Worm (Caenorhabditis elegans) whole organism, L4 larva: ENCODE data around the gene ttr-46.

Experiments used
- F26F4.8 ChIP-seq: fragments of 200-800 bp; sonication (Bioruptor generic); conservative IDR thresholded peaks from 2 replicates; pipeline ENCODE4 v1.3.6; 2022; ENCODE audit warnings: missing genetic modification characterization, missing compliant biosample characterization
- F49E8.2 ChIP-seq: sonication (generic microtip); optimal IDR thresholded peaks from 2 replicates; lab custom pipeline; 2016; ENCODE audit warnings: missing compliant biosample characterization, mild to moderate bottlenecking, missing genetic modification characterization, borderline replicate concordance
- R02D3.7 ChIP-seq: fragments of 150-350 bp; sonication (generic microtip); optimal IDR thresholded peaks from 3 replicates; lab custom pipeline; 2014; ENCODE audit warnings: missing biosample characterization, missing genetic modification characterization
- T26A8.4 ChIP-seq: fragments of 200-800 bp; sonication (Bioruptor generic); IDR thresholded peaks from 2 replicates; pipeline ENCODE4 v1.3.6; 2022; ENCODE audit warnings: missing genetic modification characterization, missing compliant biosample characterization
- Y5F2A.4 ChIP-seq: fragments of 200-800 bp; sonication (Bioruptor generic); optimal IDR thresholded peaks from 2 replicates; lab custom pipeline; 2018; ENCODE audit warnings: mild to moderate bottlenecking, missing genetic modification characterization, missing compliant biosample characterization
- Y75B8A.6 ChIP-seq: fragments of 200-800 bp; sonication (Bioruptor generic); IDR thresholded peaks from 2 replicates; pipeline ENCODE4 v1.3.6; 2022; ENCODE audit warnings: missing genetic modification reagents, missing genetic modification characterization, missing compliant biosample characterization
- ZK337.2 ChIP-seq: fragments of 200-800 bp; sonication (Bioruptor generic); IDR thresholded peaks from 2 replicates; pipeline ENCODE4 v1.3.6; 2022; ENCODE audit warnings: missing genetic modification reagents, missing genetic modification characterization, missing compliant biosample characterization
- aha-1 ChIP-seq: fragments of 150-350 bp; peaks from one replicate; lab custom pipeline; 2014; ENCODE audit warnings: missing biosample characterization, missing genetic modification characterization
- ama-1 ChIP-seq: fragments of 150-350 bp; optimal IDR thresholded peaks from 2 replicates; lab custom pipeline; 2014; ENCODE audit warnings: inconsistent platforms, mixed read lengths
- arid-1 ChIP-seq: fragments of 200-800 bp; sonication (Bioruptor generic); conservative IDR thresholded peaks from 2 replicates; pipeline ENCODE4 v1.3.6; 2022; ENCODE audit warnings: missing genetic modification reagents, missing genetic modification characterization, missing compliant biosample characterization
- attf-4 ChIP-seq: sonication (generic microtip); optimal IDR thresholded peaks from 3 replicates; lab custom pipeline; 2017; ENCODE audit warnings: missing biosample characterization, missing genetic modification characterization
- ceh-20 ChIP-seq: fragments of 200-800 bp; sonication (Bioruptor generic); IDR thresholded peaks from 2 replicates; pipeline ENCODE4 v1.3.6; 2022; ENCODE audit warnings: missing genetic modification reagents, missing genetic modification characterization, missing compliant biosample characterization
- ceh-28 ChIP-seq: fragments of 150-350 bp; optimal IDR thresholded peaks from 2 replicates; lab custom pipeline; 2014; ENCODE audit warnings: missing biosample characterization, missing genetic modification reagents, missing genetic modification characterization
- ceh-62 ChIP-seq: sonication (generic microtip); optimal IDR thresholded peaks from 2 replicates; lab custom pipeline; 2017; ENCODE audit warnings: missing biosample characterization, missing genetic modification characterization
- ctbp-1 ChIP-seq: fragments of 200-800 bp; sonication (Bioruptor generic); IDR thresholded peaks from 2 replicates; pipeline ENCODE4 v1.3.6; 2022; ENCODE audit warnings: missing genetic modification reagents, missing genetic modification characterization, missing compliant biosample characterization
- daf-8 ChIP-seq: fragments of 200-800 bp; sonication (Bioruptor generic); IDR thresholded peaks from 2 replicates; pipeline ENCODE4 v1.3.6; 2022; ENCODE audit warnings: missing genetic modification characterization, missing compliant biosample characterization
- dmd-8 ChIP-seq: fragments of 200-800 bp; sonication (Bioruptor generic); IDR thresholded peaks from 2 replicates; pipeline ENCODE4 v1.3.6; 2022; ENCODE audit warnings: missing genetic modification characterization, missing compliant biosample characterization
- fkh-10 ChIP-seq: fragments of 150-350 bp; optimal IDR thresholded peaks from 2 replicates; lab custom pipeline; 2014; ENCODE audit warnings: missing biosample characterization, missing genetic modification reagents, missing genetic modification characterization
- fos-1 ChIP-seq: fragments of 150-350 bp; optimal IDR thresholded peaks from 2 replicates; lab custom pipeline; 2014; ENCODE audit warnings: missing biosample characterization, missing genetic modification characterization
- gei-8 ChIP-seq: fragments of 200-800 bp; sonication (Bioruptor generic); optimal IDR thresholded peaks from 2 replicates; lab custom pipeline; 2018; ENCODE audit warnings: mild to moderate bottlenecking, missing genetic modification characterization, missing compliant biosample characterization
- lim-7 ChIP-seq: fragments of 200-800 bp; sonication (Bioruptor generic); IDR thresholded peaks from 2 replicates; pipeline ENCODE4 v1.3.6; 2022; ENCODE audit warnings: missing genetic modification characterization, missing compliant biosample characterization
- lin-13 ChIP-seq: fragments of 150-350 bp; optimal IDR thresholded peaks from 2 replicates; lab custom pipeline; 2014; ENCODE audit warnings: missing biosample characterization, missing genetic modification reagents, missing genetic modification characterization
- lin-15B ChIP-seq: fragments of 150-350 bp; sonication (generic microtip); optimal IDR thresholded peaks from 3 replicates; lab custom pipeline; 2014; ENCODE audit warnings: missing biosample characterization, missing genetic modification characterization
- lin-29 ChIP-seq: fragments of 200-800 bp; sonication (Bioruptor generic); IDR thresholded peaks from 2 replicates; pipeline ENCODE4 v1.3.6; 2022; ENCODE audit warnings: missing genetic modification reagents, missing genetic modification characterization, missing compliant biosample characterization
- lir-3 ChIP-seq: sonication (generic microtip); optimal IDR thresholded peaks from 2 replicates; lab custom pipeline; 2016; ENCODE audit warnings: mild to moderate bottlenecking, missing genetic modification characterization, missing compliant biosample characterization
- lsy-2 ChIP-seq, 2 experiments: fragments of 150-350 bp in 1 of 2; sonication (generic microtip) in 1 of 2; optimal IDR thresholded peaks; 2 replicates each; lab custom pipeline; 2014 to 2017; ENCODE audit warnings: missing biosample characterization in 2 of 2, missing genetic modification characterization in 2 of 2
- madf-5 ChIP-seq, 2 experiments: fragments of 200-800 bp; sonication (Bioruptor generic); IDR thresholded peaks; 2 replicates each; pipeline ENCODE4 v1.3.6; 2022; ENCODE audit warnings: missing compliant biosample characterization in 2 of 2, missing genetic modification characterization in 2 of 2
- madf-9 ChIP-seq: fragments of 200-800 bp; sonication (Bioruptor generic); conservative IDR thresholded peaks from 2 replicates; pipeline ENCODE4 v1.3.6; 2022; ENCODE audit warnings: missing genetic modification reagents, missing genetic modification characterization, missing compliant biosample characterization
- mdl-1 ChIP-seq, 2 experiments: fragments of 150-350 bp in 1 of 2; sonication (generic microtip) in 1 of 2; optimal IDR thresholded peaks; 2 replicates each; lab custom pipeline; 2014 to 2017; ENCODE audit warnings: missing biosample characterization in 2 of 2, missing genetic modification characterization in 2 of 2
- mdt-29 ChIP-seq: fragments of 200-800 bp; sonication (Bioruptor generic); IDR thresholded peaks from 2 replicates; pipeline ENCODE4 v1.3.6; 2022; ENCODE audit warnings: missing genetic modification reagents, missing genetic modification characterization, missing compliant biosample characterization
- mxl-3 ChIP-seq: fragments of 200-800 bp; sonication (Bioruptor generic); optimal IDR thresholded peaks from 2 replicates; lab custom pipeline; 2018; ENCODE audit warnings: mild to moderate bottlenecking, missing genetic modification characterization, missing compliant biosample characterization
- nhr-102 ChIP-seq: sonication (generic microtip); optimal IDR thresholded peaks from 2 replicates; lab custom pipeline; 2016; ENCODE audit warnings: mild to moderate bottlenecking, missing genetic modification characterization, moderate library complexity, missing compliant biosample characterization
- nhr-111 ChIP-seq: fragments of 200-800 bp; sonication (Bioruptor generic); optimal IDR thresholded peaks from 2 replicates; lab custom pipeline; 2018; ENCODE audit warnings: mild to moderate bottlenecking, missing genetic modification characterization, missing compliant biosample characterization
- nhr-237 ChIP-seq: sonication (generic microtip); optimal IDR thresholded peaks from 2 replicates; lab custom pipeline; 2017; ENCODE audit warnings: missing biosample characterization, missing genetic modification characterization
- nhr-41 ChIP-seq: fragments of 200-800 bp; sonication (Bioruptor generic); IDR thresholded peaks from 2 replicates; pipeline ENCODE4 v1.3.6; 2022; ENCODE audit warnings: missing genetic modification reagents, missing genetic modification characterization, missing compliant biosample characterization
- nhr-42 ChIP-seq: fragments of 200-800 bp; sonication (Bioruptor generic); IDR thresholded peaks from 2 replicates; pipeline ENCODE4 v1.3.6; 2022; ENCODE audit warnings: missing genetic modification characterization, missing compliant biosample characterization
- nhr-48 ChIP-seq: sonication (generic microtip); optimal IDR thresholded peaks from 2 replicates; lab custom pipeline; 2016; ENCODE audit warnings: mild to moderate bottlenecking, missing genetic modification characterization, missing compliant biosample characterization
- nhr-6 ChIP-seq: fragments of 150-350 bp; optimal IDR thresholded peaks from 2 replicates; lab custom pipeline; 2014; ENCODE audit warnings: missing biosample characterization, missing genetic modification characterization
- nhr-76 ChIP-seq: fragments of 150-350 bp; optimal IDR thresholded peaks from 2 replicates; lab custom pipeline; 2014; ENCODE audit warnings: missing biosample characterization, missing genetic modification characterization
- pha-4 ChIP-seq, 2 experiments: fragments of 150-350 bp in 1 of 2; fragments of 200-800 bp in 1 of 2; sonication (Bioruptor generic) in 1 of 2; IDR thresholded peaks in 1 of 2; optimal IDR thresholded peaks in 1 of 2; 2 replicates each; pipeline versions ENCODE4 v1.3.6 to Lab custom; 2014 to 2022; ENCODE audit warnings: missing genetic modification characterization in 2 of 2, missing genetic modification reagents in 2 of 2, missing biosample characterization in 1 of 2, missing compliant biosample characterization in 1 of 2
- php-3 ChIP-seq: fragments of 200-800 bp; sonication (Bioruptor generic); IDR thresholded peaks from 2 replicates; pipeline ENCODE4 v1.3.6; 2022; ENCODE audit warnings: missing genetic modification reagents, missing genetic modification characterization, missing compliant biosample characterization
- pqm-1 ChIP-seq: sonication (generic microtip); optimal IDR thresholded peaks from 2 replicates; lab custom pipeline; 2017; ENCODE audit warnings: missing biosample characterization, missing genetic modification characterization
- rbr-2 ChIP-seq: sonication (generic microtip); optimal IDR thresholded peaks from 2 replicates; lab custom pipeline; 2016; ENCODE audit warnings: missing genotype, missing genetic modification characterization, missing compliant biosample characterization
- set-16 ChIP-seq: fragments of 200-800 bp; sonication (Bioruptor generic); IDR thresholded peaks from 2 replicates; pipeline ENCODE4 v1.3.6; 2022; ENCODE audit warnings: missing genetic modification reagents, missing genetic modification characterization, missing compliant biosample characterization
- snpc-1.2 ChIP-seq: fragments of 200-800 bp; sonication (Bioruptor generic); IDR thresholded peaks from 2 replicates; pipeline ENCODE4 v1.3.6; 2022; ENCODE audit warnings: missing genetic modification reagents, missing genetic modification characterization, missing compliant biosample characterization
- snpc-4 ChIP-seq: fragments of 150-350 bp; optimal IDR thresholded peaks from 2 replicates; lab custom pipeline; 2014; ENCODE audit warnings: missing biosample characterization, missing genetic modification characterization
- spr-3 ChIP-seq: fragments of 200-800 bp; sonication (Bioruptor generic); optimal IDR thresholded peaks from 2 replicates; lab custom pipeline; 2018; ENCODE audit warnings: mild to moderate bottlenecking, missing genetic modification characterization, missing compliant biosample characterization
- tag-97 ChIP-seq: fragments of 200-800 bp; sonication (Bioruptor generic); IDR thresholded peaks from 2 replicates; pipeline ENCODE4 v1.3.6; 2022; ENCODE audit warnings: missing genetic modification characterization, missing compliant biosample characterization
- tra-1 ChIP-seq: fragments of 200-800 bp; sonication (Bioruptor generic); IDR thresholded peaks from 2 replicates; pipeline ENCODE4 v1.3.6; 2022; ENCODE audit warnings: missing genetic modification reagents, missing genetic modification characterization, missing compliant biosample characterization
- vab-7 ChIP-seq: fragments of 200-800 bp; sonication (Bioruptor generic); IDR thresholded peaks from 2 replicates; pipeline ENCODE4 v1.3.6; 2022; ENCODE audit warnings: missing genetic modification reagents, missing genetic modification characterization, missing compliant biosample characterization
- zfp-2 ChIP-seq: sonication (generic microtip); optimal IDR thresholded peaks from 2 replicates; lab custom pipeline; 2016; ENCODE audit warnings: mild to moderate bottlenecking, missing genetic modification characterization, missing compliant biosample characterization
- ztf-11 ChIP-seq: fragments of 150-350 bp; optimal IDR thresholded peaks from 2 replicates; lab custom pipeline; 2014; ENCODE audit warnings: missing biosample characterization, missing genetic modification characterization

ttr-46 gene

ce11 chrV:9970119-9970518 lies 19.1 kb downstream of the ttr-46 start:
- TF ChIP-seq tag-97 (GFP tag; lab: Robert Waterston, UW) = 0 out of 2 replicates have a peak, but pooled peaks have one; percentile 41
- peak; percentile 83 for TF ChIP-seq madf-9 (GFP tag; lab: Robert Waterston, UW)
- no peak for TF ChIP-seq attf-4 (tag; lab: Kevin White, UChicago)
- TF ChIP-seq nhr-6 (tag; lab: Kevin White, UChicago) = peak; percentile 17
- TF ChIP-seq nhr-76 = no peak
- TF ChIP-seq arid-1 (GFP tag; lab: Robert Waterston, UW) = peak; percentile 92
- peak in 1 of 2 experiments; percentile 58 for TF ChIP-seq lsy-2 (tag; optimal IDR thresholded peaks at IDR 0.05; lab: Kevin White, UChicago)
- TF ChIP-seq Y75B8A.6 (GFP tag; lab: Robert Waterston, UW) = peak; percentile 87; the same call in 1 of the 2 replicates
- TF ChIP-seq ztf-11 (tag; lab: Kevin White, UChicago) = no peak
- TF ChIP-seq ctbp-1 (GFP tag; lab: Robert Waterston, UW) = peak; percentile 86
- no peak for TF ChIP-seq snpc-4 (tag; lab: Kevin White, UChicago)
- peak; percentile 92 for TF ChIP-seq T26A8.4
- TF ChIP-seq madf-5 (GFP tag; IDR thresholded peaks at IDR 0.05; lab: Robert Waterston, UW) = peak; percentile 89 to 97
- no peak for TF ChIP-seq fos-1
- peak; percentile 99 for TF ChIP-seq F26F4.8 (GFP tag; lab: Robert Waterston, UW)
- peak; percentile 93 for TF ChIP-seq snpc-1.2 (GFP tag; lab: Robert Waterston, UW)
- TF ChIP-seq php-3 = peak; percentile 92
- TF ChIP-seq R02D3.7 = no peak
- peak; percentile 94 for TF ChIP-seq nhr-111
- TF ChIP-seq set-16 (GFP tag; lab: Robert Waterston, UW) = peak; percentile 73
- peak; percentile 47 for TF ChIP-seq zfp-2
- peak; percentile 83 for TF ChIP-seq ceh-20 (GFP tag; lab: Robert Waterston, UW)
- peak; percentile 60 for TF ChIP-seq lin-13 (GFP tag; lab: Kevin White, UChicago)
- peak; percentile 92 for TF ChIP-seq Y5F2A.4 (GFP tag; lab: Kevin White, UChicago)
- no peak for TF ChIP-seq ceh-28
- TF ChIP-seq lim-7 (GFP tag; lab: Robert Waterston, UW) = peak; percentile 99
- TF ChIP-seq lin-15B (tag; lab: Kevin White, UChicago) = no peak
- peak; percentile 95 for TF ChIP-seq aha-1 (tag; lab: Kevin White, UChicago)
- TF ChIP-seq nhr-237 (tag; lab: Kevin White, UChicago) = no peak
- no peak for TF ChIP-seq ama-1 (lab: Kevin White, UChicago)
- TF ChIP-seq pqm-1 (tag; lab: Kevin White, UChicago) = no peak
- peak; percentile 83 for TF ChIP-seq F49E8.2 (tag; lab: Kevin White, UChicago)
- TF ChIP-seq nhr-42 (GFP tag; lab: Robert Waterston, UW) = peak; percentile 92
- TF ChIP-seq dmd-8 (GFP tag; lab: Robert Waterston, UW) = peak; percentile 96
- TF ChIP-seq pha-4 (GFP tag; IDR thresholded peaks at IDR 0.05; lab: Robert Waterston, UW) = peak; percentile 96
- TF ChIP-seq pha-4 (tag; optimal IDR thresholded peaks at IDR 0.05; lab: Kevin White, UChicago) = no peak
- peak; percentile 98 for TF ChIP-seq nhr-41 (GFP tag; lab: Robert Waterston, UW)
- peak; percentile 71 for TF ChIP-seq mxl-3
- peak; percentile 67; the same call in 1 of the 2 replicates for TF ChIP-seq daf-8 (GFP tag; lab: Robert Waterston, UW)
- TF ChIP-seq ZK337.2 (GFP tag; lab: Robert Waterston, UW) = peak; percentile 59; the same call in 1 of the 2 replicates
- no peak for TF ChIP-seq ceh-62 (tag; lab: Kevin White, UChicago)
- TF ChIP-seq tra-1 (GFP tag; lab: Robert Waterston, UW) = peak; percentile 91
- peak; percentile 87 for TF ChIP-seq spr-3 (GFP tag; lab: Kevin White, UChicago)
- TF ChIP-seq nhr-102 = peak; percentile 75
- TF ChIP-seq lin-29 = peak; percentile 57; the same call in 1 of the 2 replicates
- TF ChIP-seq rbr-2 (tag; lab: Kevin White, UChicago) = peak; percentile 82
- peak; percentile 98 for TF ChIP-seq vab-7
- TF ChIP-seq fkh-10 (GFP tag; lab: Kevin White, UChicago) = no peak
- peak; percentile 83 for TF ChIP-seq lir-3 (tag; lab: Kevin White, UChicago)
- TF ChIP-seq gei-8 = peak; percentile 95
- TF ChIP-seq mdl-1 (tag; optimal IDR thresholded peaks at IDR 0.05; lab: Kevin White, UChicago) = no peak
- TF ChIP-seq mdt-29 (GFP tag; lab: Robert Waterston, UW) = peak; percentile 74; the same call in 1 of the 2 replicates
- TF ChIP-seq nhr-48 (tag; lab: Kevin White, UChicago) = peak; percentile 79
